Worm (Caenorhabditis elegans) whole organism, L2 larva: ENCODE data around the gene glb-16.

ENCODE experiments used
- ceh-16 ChIP-seq: fragments of 150-350 bp; optimal IDR thresholded peaks from 2 replicates; lab custom pipeline; 2014; ENCODE audit warnings: missing biosample characterization, missing genetic modification characterization
- mab-5 ChIP-seq: fragments of 150-350 bp; optimal IDR thresholded peaks from 2 replicates; lab custom pipeline; 2014; ENCODE audit warnings: missing biosample characterization, missing genetic modification characterization

DNA sequence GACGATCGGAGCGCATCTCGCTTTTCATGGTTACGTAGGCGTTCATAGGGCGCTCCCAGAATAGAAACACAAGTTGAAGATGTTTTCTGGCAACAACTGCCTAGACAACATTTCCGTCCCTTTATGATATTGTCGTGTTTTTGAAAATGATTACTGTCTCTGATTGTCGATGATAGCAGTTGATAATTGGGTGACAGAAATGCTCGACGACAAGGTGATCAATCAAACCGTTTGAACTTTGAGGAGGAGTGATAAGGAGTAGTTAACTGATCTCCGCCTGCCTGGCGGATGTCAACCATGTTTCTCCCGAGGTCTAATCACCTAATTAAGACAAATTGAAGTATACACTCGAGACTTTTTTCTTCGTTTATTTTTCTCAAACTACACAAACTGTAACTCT, 44.0 kb upstream of the glb-16 start:
- TF ChIP-seq mab-5 (tag; lab: Kevin White, UChicago) (no peak), ceh-16 (tag; lab: Kevin White, UChicago) (no peak)
